Worm (Caenorhabditis elegans): ENCODE results near the gene srd-66.

srd-66 gene

ce11 chrIII:2013156-2013854, 30.9 kb upstream of the srd-66 start:
- TF ChIP-seq ceh-83 (GFP tag; optimal IDR thresholded peaks at IDR 0.05) (no peak), mls-2 (tag; optimal IDR thresholded peaks at IDR 0.05) (no peak), mab-5 (tag; optimal IDR thresholded peaks at IDR 0.05) (no peak), cnd-1 (tag; optimal IDR thresholded peaks at IDR 0.05) (no peak), nhr-2 (tag; optimal IDR thresholded peaks at IDR 0.05) (no peak), nhr-28 (tag; optimal IDR thresholded peaks at IDR 0.05) (no peak), ces-1 (GFP tag; optimal IDR thresholded peaks at IDR 0.05) (no peak), zip-8 (tag; optimal IDR thresholded peaks at IDR 0.05) (no peak), blmp-1 (tag; optimal IDR thresholded peaks at IDR 0.05) (no peak), tbx-8 (GFP tag; optimal IDR thresholded peaks at IDR 0.05) (no peak), flh-1 (GFP tag; optimal IDR thresholded peaks at IDR 0.05) (no peak), unc-62 (GFP tag; optimal IDR thresholded peaks at IDR 0.05) (no peak), unc-120 (tag; optimal IDR thresholded peaks at IDR 0.05; ENCODE audit: poor library complexity, severe bottlenecking) (no peak), ceh-43 (GFP tag; optimal IDR thresholded peaks at IDR 0.05) (no peak), nhr-76 (tag; optimal IDR thresholded peaks at IDR 0.05) (no peak), hlh-1 (tag; optimal IDR thresholded peaks at IDR 0.05) (no peak)

ce11 chrIII:2012561-2012960, 30.1 kb upstream of the srd-66 start:
- TF ChIP-seq unc-39 (tag; optimal IDR thresholded peaks at IDR 0.05) = no peak
- TF ChIP-seq M03D4.4 (tag; optimal IDR thresholded peaks at IDR 0.05) = no peak
- TF ChIP-seq ztf-11 (tag; optimal IDR thresholded peaks at IDR 0.05) = no peak

ce11 chrIII:2008894-2009293, 26.4 kb upstream of the srd-66 start:
- TF ChIP-seq ceh-39 (tag; optimal IDR thresholded peaks at IDR 0.05) (no peak), M03D4.4 (tag; optimal IDR thresholded peaks at IDR 0.05) (no peak), unc-39 (tag; optimal IDR thresholded peaks at IDR 0.05) (no peak), mep-1 (tag; optimal IDR thresholded peaks at IDR 0.05) (no peak), lin-32 (GFP tag; optimal IDR thresholded peaks at IDR 0.05) (no peak), ham-2 (GFP tag; optimal IDR thresholded peaks at IDR 0.05) (no peak), zip-8 (tag; optimal IDR thresholded peaks at IDR 0.05) (no peak), ceh-43 (GFP tag; optimal IDR thresholded peaks at IDR 0.05) (no peak), drap-1 (GFP tag; optimal IDR thresholded peaks at IDR 0.05) (no peak), sem-2 (GFP tag; optimal IDR thresholded peaks at IDR 0.05) (no peak), blmp-1 (tag; optimal IDR thresholded peaks at IDR 0.05) (no peak), mab-5 (tag; optimal IDR thresholded peaks at IDR 0.05) (no peak)

ce11 chrIII:2008334-2008733, 25.9 kb upstream of the srd-66 start:
- TF ChIP-seq mls-2 (tag; optimal IDR thresholded peaks at IDR 0.05) = no peak
- no peak for TF ChIP-seq pha-4 (tag; optimal IDR thresholded peaks at IDR 0.05)
- no peak for TF ChIP-seq hlh-1 (tag; optimal IDR thresholded peaks at IDR 0.05)
- TF ChIP-seq elt-3 (tag; optimal IDR thresholded peaks at IDR 0.05) = no peak
- no peak for TF ChIP-seq blmp-1 (tag; optimal IDR thresholded peaks at IDR 0.05)
- TF ChIP-seq mep-1 (tag; optimal IDR thresholded peaks at IDR 0.05) = no peak
- no peak for TF ChIP-seq nhr-237 (tag; optimal IDR thresholded peaks at IDR 0.05)
- no peak for TF ChIP-seq nhr-76 (tag; optimal IDR thresholded peaks at IDR 0.05)
- no peak for TF ChIP-seq mab-5 (tag; optimal IDR thresholded peaks at IDR 0.05)
- no peak for TF ChIP-seq snpc-4 (tag; optimal IDR thresholded peaks at IDR 0.05)
- TF ChIP-seq nhr-12 (tag; optimal IDR thresholded peaks at IDR 0.05) = no peak
- no peak for TF ChIP-seq bed-3 (GFP tag; optimal IDR thresholded peaks at IDR 0.05)
- TF ChIP-seq zip-8 (tag; optimal IDR thresholded peaks at IDR 0.05) = no peak
- TF ChIP-seq lin-13 (tag; optimal IDR thresholded peaks at IDR 0.05) = no peak

- TF ChIP-seq drap-1 (GFP tag; optimal IDR thresholded peaks at IDR 0.05) (no peak), unc-39 (tag; optimal IDR thresholded peaks at IDR 0.05) (no peak), nhr-28 (tag; optimal IDR thresholded peaks at IDR 0.05) (no peak), snpc-4 (tag; optimal IDR thresholded peaks at IDR 0.05) (no peak), mep-1 (tag; optimal IDR thresholded peaks at IDR 0.05) (no peak), nhr-76 (tag; optimal IDR thresholded peaks at IDR 0.05) (no peak), nhr-12 (tag; optimal IDR thresholded peaks at IDR 0.05) (no peak), nhr-2 (tag; optimal IDR thresholded peaks at IDR 0.05) (no peak), ztf-11 (tag; optimal IDR thresholded peaks at IDR 0.05) (no peak), sptf-1 (tag; optimal IDR thresholded peaks at IDR 0.05) (no peak), lin-32 (GFP tag; optimal IDR thresholded peaks at IDR 0.05) (no peak), mab-5 (tag; optimal IDR thresholded peaks at IDR 0.05) (no peak), elt-1 (tag; optimal IDR thresholded peaks at IDR 0.05; ENCODE audit: borderline replicate concordance, insufficient read depth) (no peak), unc-120 (tag; optimal IDR thresholded peaks at IDR 0.05; ENCODE audit: poor library complexity, severe bottlenecking) (no peak)
These were observed 24.5 kb upstream of the srd-66 start for ce11 chrIII:2006937-2007336.
